Worm (Caenorhabditis elegans): ENCODE results near the gene C29F7.1.

Gene C29F7.1

DNA sequence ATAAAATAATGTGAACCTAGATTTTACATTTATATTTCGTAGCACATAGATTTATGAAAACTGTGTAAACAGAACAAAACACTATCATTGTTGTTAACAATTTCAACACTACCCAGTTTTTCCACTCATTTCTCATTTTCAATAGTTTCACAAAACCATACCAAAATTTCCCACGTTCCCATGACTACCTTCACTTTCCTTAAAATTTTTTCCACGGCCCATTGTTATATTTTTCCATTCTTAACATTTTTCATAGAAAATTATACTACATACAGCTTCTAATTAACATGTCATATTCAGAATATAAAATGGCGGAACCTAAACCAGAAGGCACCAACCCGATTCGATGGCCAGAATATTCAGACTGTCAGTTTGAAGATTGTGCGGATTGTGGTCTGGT, 8.0 kb upstream of the C29F7.1 start, which contains the start of gene F02C12.1:
Gene F02C12.1, plus strand, starts transcription at position 301 of the 400 bp plus-strand sequence.
- TF ChIP-seq jun-1 (tag; optimal IDR thresholded peaks at IDR 0.05), result no peak

DNA sequence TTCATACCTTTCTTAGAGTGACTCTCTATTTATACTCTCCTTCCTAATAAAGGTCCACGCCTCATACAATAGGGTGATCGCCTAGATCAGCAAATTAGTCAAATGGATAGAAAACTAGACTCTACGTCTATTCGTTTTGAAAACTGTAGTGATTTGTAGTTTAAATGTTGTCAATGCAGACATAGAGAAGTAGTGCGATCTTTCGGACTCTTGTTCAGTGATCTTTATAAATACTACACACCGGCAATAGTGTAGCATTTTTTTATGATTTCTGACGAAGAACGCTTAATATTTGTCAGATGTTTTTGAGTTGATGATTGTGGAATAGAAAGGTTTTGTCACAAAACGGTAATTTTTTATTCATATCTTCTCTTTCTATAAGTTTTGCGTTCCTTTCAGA, 1.6 kb downstream of the C29F7.1 start:
- no peak for TF ChIP-seq snpc-4 (tag; optimal IDR thresholded peaks at IDR 0.05)
- no peak for TF ChIP-seq jun-1 (tag; optimal IDR thresholded peaks at IDR 0.05)
- peak; percentile 4 for TF ChIP-seq elt-2 (tag; optimal IDR thresholded peaks at IDR 0.05)
- TF ChIP-seq hmg-11 (tag; optimal IDR thresholded peaks at IDR 0.05), result no peak

DNA sequence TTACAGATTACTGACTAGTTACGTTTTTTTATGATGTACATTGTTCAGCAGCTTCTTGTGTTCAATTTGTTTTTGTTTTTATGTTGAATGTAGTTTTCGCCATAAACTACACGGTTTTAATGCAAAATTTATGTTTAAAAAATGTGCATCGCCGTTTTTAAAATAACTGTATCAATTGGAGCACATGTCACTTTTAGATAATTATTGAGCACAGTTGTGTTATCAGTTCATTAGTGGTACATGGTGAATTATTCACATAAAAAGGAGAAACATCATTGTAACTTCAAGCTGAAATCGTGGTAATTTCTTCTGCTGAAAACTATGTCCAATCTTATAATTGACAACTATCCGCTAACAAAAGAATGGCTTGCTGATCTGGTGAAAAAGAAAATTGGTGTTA, 2.6 kb downstream of the C29F7.1 start:
- peak; percentile 70 for TF ChIP-seq elt-2 (tag; optimal IDR thresholded peaks at IDR 0.05)
- TF ChIP-seq eor-1 (tag; optimal IDR thresholded peaks at IDR 0.05), result no peak

DNA sequence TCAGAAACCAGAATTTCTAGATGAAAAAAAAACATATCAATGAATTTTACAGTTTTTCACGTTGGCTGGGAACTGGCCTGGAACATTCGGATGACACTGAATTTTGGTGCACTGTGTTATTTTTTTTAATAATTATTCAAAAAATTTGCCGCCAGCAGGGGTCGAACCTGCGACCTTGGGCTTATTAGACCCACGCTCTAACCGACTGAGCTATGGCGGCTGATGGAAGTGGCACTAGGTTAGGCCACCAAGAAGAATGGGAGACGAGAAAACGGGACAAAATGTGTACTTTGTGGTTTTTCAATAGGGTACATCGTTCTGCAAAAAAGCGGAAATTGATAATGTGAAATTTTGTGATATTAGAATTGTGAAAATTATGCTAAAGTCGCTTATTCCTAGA, 5.2 kb downstream of the C29F7.1 start:
- TF ChIP-seq sea-2 (GFP tag; optimal IDR thresholded peaks at IDR 0.05) (no peak), elt-1 (tag; optimal IDR thresholded peaks at IDR 0.05) (no peak), lin-15B (tag; optimal IDR thresholded peaks at IDR 0.05) (no peak), zag-1 (tag; optimal IDR thresholded peaks at IDR 0.05) (no peak), nhr-23 (tag; optimal IDR thresholded peaks at IDR 0.05) (peak; percentile 6), fos-1 (tag; optimal IDR thresholded peaks at IDR 0.05) (no peak), egl-27 (tag; optimal IDR thresholded peaks at IDR 0.05) (no peak), elt-2 (tag; optimal IDR thresholded peaks at IDR 0.05) (peak; percentile 43), pqm-1 (tag; optimal IDR thresholded peaks at IDR 0.05) (peak; percentile 41), ceh-82 (tag; optimal IDR thresholded peaks at IDR 0.05) (no peak), fkh-2 (tag; optimal IDR thresholded peaks at IDR 0.05) (no peak), unc-39 (tag; optimal IDR thresholded peaks at IDR 0.05) (no peak), fkh-10 (GFP tag; optimal IDR thresholded peaks at IDR 0.05) (no peak), elt-3 (tag; optimal IDR thresholded peaks at IDR 0.05) (no peak), ztf-4 (tag; optimal IDR thresholded peaks at IDR 0.05) (no peak), ztf-11 (tag; optimal IDR thresholded peaks at IDR 0.05) (no peak), nhr-25 (tag; optimal IDR thresholded peaks at IDR 0.05) (no peak), ceh-9 (tag; optimal IDR thresholded peaks at IDR 0.05) (no peak), nhr-237 (tag; optimal IDR thresholded peaks at IDR 0.05) (no peak), nhr-28 (tag; optimal IDR thresholded peaks at IDR 0.05) (no peak), ceh-16 (tag; optimal IDR thresholded peaks at IDR 0.05) (no peak), daf-12 (tag; optimal IDR thresholded peaks at IDR 0.05) (no peak), mml-1 (tag; optimal IDR thresholded peaks at IDR 0.05) (no peak), ZK546.5 (tag; optimal IDR thresholded peaks at IDR 0.05) (no peak), unc-62 (GFP tag; optimal IDR thresholded peaks at IDR 0.05) (no peak), hmg-11 (tag; optimal IDR thresholded peaks at IDR 0.05) (peak; percentile 67), nfya-1 (tag; optimal IDR thresholded peaks at IDR 0.05; ENCODE audit: insufficient read depth) (no peak), lin-39 (tag; optimal IDR thresholded peaks at IDR 0.05) (peak; percentile 41), jun-1 (tag; optimal IDR thresholded peaks at IDR 0.05) (no peak), nhr-77 (tag; optimal IDR thresholded peaks at IDR 0.05) (no peak), ama-1 (optimal IDR thresholded peaks at IDR 0.05) (no peak), eor-1 (tag; optimal IDR thresholded peaks at IDR 0.05) (no peak), nhr-67 (tag; optimal IDR thresholded peaks at IDR 0.05) (no peak), pha-4 (tag; optimal IDR thresholded peaks at IDR 0.05) (peak; percentile 69), nhr-43 (tag; optimal IDR thresholded peaks at IDR 0.05; ENCODE audit: poor library complexity, severe bottlenecking) (no peak), nhr-12 (tag; optimal IDR thresholded peaks at IDR 0.05) (no peak), skn-1 (tag; optimal IDR thresholded peaks at IDR 0.05) (no peak), aly-2 (tag; optimal IDR thresholded peaks at IDR 0.05) (no peak), nhr-11 (tag; optimal IDR thresholded peaks at IDR 0.05) (no peak)

Measured in whole organism, L3 larva.